Fruit fly (Drosophila melanogaster): ENCODE measurements around the gene Aplip1.

Gene Aplip1

dm6 chr3L:1204674-1205547, 8.8 kb downstream of the Aplip1 start, which contains the start of gene CG9119 (continued):
- TF ChIP-seq CG18011 (GFP tag; optimal IDR thresholded peaks at IDR 0.05) (no peak), CG17568 (GFP tag; optimal IDR thresholded peaks at IDR 0.05) (no peak), CG1792 (GFP tag; optimal IDR thresholded peaks at IDR 0.05) (peak; percentile 34), CG3163 (GFP tag; optimal IDR thresholded peaks at IDR 0.05) (peak; percentile 20), Hr39 (optimal IDR thresholded peaks at IDR 0.05) (no peak), eyg (GFP tag; optimal IDR thresholded peaks at IDR 0.05) (peak; percentile 2), mam (GFP tag; optimal IDR thresholded peaks at IDR 0.05) (peak; percentile 80), CG16813 (GFP tag; IDR thresholded peaks at IDR 0.05; ENCODE audit: partially characterized antibody) (no peak), CG5180 (GFP tag; optimal IDR thresholded peaks at IDR 0.05) (peak; percentile 41), crp (GFP tag; optimal IDR thresholded peaks at IDR 0.05) (no peak), esg (GFP tag; conservative IDR thresholded peaks at IDR 0.05) (peak; percentile 61), Awh (GFP tag; IDR thresholded peaks at IDR 0.05) (0 out of 2 replicates have a peak, but pooled peaks have one; percentile 40), da (GFP tag; optimal IDR thresholded peaks at IDR 0.05) (peak; percentile 23), CG12659 (GFP tag; optimal IDR thresholded peaks at IDR 0.05) (peak; percentile 69), CG16779 (GFP tag; IDR thresholded peaks at IDR 0.05) (no peak), grn (GFP tag; optimal IDR thresholded peaks at IDR 0.05) (peak; percentile 58), Jarid2 (GFP tag; optimal IDR thresholded peaks at IDR 0.05) (no peak), CG8281 (tag; optimal IDR thresholded peaks at IDR 0.05) (peak; percentile 19), ap (GFP tag; IDR thresholded peaks at IDR 0.05) (no peak), CG17186 (GFP tag; optimal IDR thresholded peaks at IDR 0.05) (no peak), CG8478 (optimal IDR thresholded peaks at IDR 0.05) (no peak), Dip3 (GFP tag; optimal IDR thresholded peaks at IDR 0.05) (peak; percentile 80), Deaf1 (tag; optimal IDR thresholded peaks at IDR 0.05) (peak; percentile 90), Ada2b (GFP tag; IDR thresholded peaks at IDR 0.05) (no peak), Hey (tag; optimal IDR thresholded peaks at IDR 0.05) (no peak), CG8089 (GFP tag; optimal IDR thresholded peaks at IDR 0.05) (peak; percentile 31), yki (optimal IDR thresholded peaks at IDR 0.05) (no peak), zf30C (GFP tag; optimal IDR thresholded peaks at IDR 0.05) (no peak), CG2129 (GFP tag; IDR thresholded peaks at IDR 0.05; ENCODE audit: partially characterized antibody) (no peak), lab (GFP tag; optimal IDR thresholded peaks at IDR 0.05) (peak; percentile 70), CG10274 (GFP tag; optimal IDR thresholded peaks at IDR 0.05) (peak; percentile 55), CG11093 (GFP tag; IDR thresholded peaks at IDR 0.05) (peak; percentile 51; the same call in 1 of the 3 replicates), Atf-2 (GFP tag; optimal IDR thresholded peaks at IDR 0.05) (peak; percentile 54), danr (GFP tag; IDR thresholded peaks at IDR 0.05) (0 out of 2 replicates have a peak, but pooled peaks have one; percentile 43), en (GFP tag; optimal IDR thresholded peaks at IDR 0.05) (no peak), hth (optimal IDR thresholded peaks at IDR 0.05) (no peak), Stat92E (GFP tag; optimal IDR thresholded peaks at IDR 0.05) (no peak), CG31388 (GFP tag; optimal IDR thresholded peaks at IDR 0.05) (no peak), CG6683 (GFP tag; optimal IDR thresholded peaks at IDR 0.05) (peak; percentile 54), sc (optimal IDR thresholded peaks at IDR 0.05) (no peak), sc (GFP tag; optimal IDR thresholded peaks at IDR 0.05) (peak; percentile 32), HLHmδ (GFP tag; optimal IDR thresholded peaks at IDR 0.05) (peak; percentile 36), Gug (GFP tag; IDR thresholded peaks at IDR 0.05) (peak; percentile 63), schlank (tag; optimal IDR thresholded peaks at IDR 0.05) (peak; percentile 60), CG17328 (GFP tag; IDR thresholded peaks at IDR 0.05) (0 out of 2 replicates have a peak, but pooled peaks have one; percentile 24), zen (tag; optimal IDR thresholded peaks at IDR 0.05) (no peak), unc-4 (GFP tag; IDR thresholded peaks at IDR 0.05; ENCODE audit: partially characterized antibody) (no peak), Neu2 (GFP tag; optimal IDR thresholded peaks at IDR 0.05; ENCODE audit: borderline replicate concordance) (no peak), CG1024 (GFP tag; IDR thresholded peaks at IDR 0.05) (no peak)

All from whole organism, embryonic.